Worm (Caenorhabditis elegans) whole organism, L1 larva: ENCODE measurements around the gene F10G2.1.

Experiments used
- ceh-90 ChIP-seq: sonication (generic microtip); optimal IDR thresholded peaks from 2 replicates; lab custom pipeline; 2016; ENCODE audit warnings: missing genetic modification characterization, missing compliant biosample characterization
- nhr-28 ChIP-seq: fragments of 150-350 bp; optimal IDR thresholded peaks from 2 replicates; lab custom pipeline; 2014; ENCODE audit warnings: missing biosample characterization, missing genetic modification characterization
- rnt-1 ChIP-seq: sonication (generic microtip); optimal IDR thresholded peaks from 2 replicates; lab custom pipeline; 2016; ENCODE audit warnings: mild to moderate bottlenecking, missing genetic modification characterization, moderate library complexity, missing compliant biosample characterization
- ztf-11 ChIP-seq, 2 experiments: sonication (generic microtip); optimal IDR thresholded peaks; 2 replicates each; lab custom pipeline; 2016 to 2017; ENCODE audit warnings: missing genetic modification characterization in 2 of 2, missing biosample characterization in 1 of 2, missing compliant biosample characterization in 1 of 2

- TF ChIP-seq ceh-90 (no peak), rnt-1 (no peak), nhr-28 (tag; lab: Kevin White, UChicago) (no peak), ztf-11 (tag; optimal IDR thresholded peaks at IDR 0.05; lab: Kevin White, UChicago) (no peak)
These were observed 37.1 kb upstream of the F10G2.1 start, which contains the start of gene F07G11.4 for ce11 chrV:7295270-7295669.
